Worm (Caenorhabditis elegans) whole organism, L4/young adult: ENCODE results near the gene srbc-20.

Experiments used
- W03F9.2 ChIP-seq: fragments of 150-350 bp; optimal IDR thresholded peaks from 2 replicates; lab custom pipeline; 2014; ENCODE audit warnings: missing biosample characterization, missing genetic modification characterization
- him-1 ChIP-seq: sonication (generic microtip); optimal IDR thresholded peaks from 2 replicates; lab custom pipeline; 2016; ENCODE audit warnings: missing genotype, missing genetic modification reagents, missing genetic modification characterization, missing compliant biosample characterization

- TF ChIP-seq him-1 (tag; lab: Kevin White, UChicago) (no peak), W03F9.2 (tag; lab: Kevin White, UChicago) (no peak)
Observed at ce11 chrV:2175242-2175641, 28.3 kb downstream of the srbc-20 start, which contains the start of gene C45H4.18.
